Worm (Caenorhabditis elegans) whole organism, dauer: Measurements from ENCODE around the gene Y69H2.3.

Source experiments
- unc-62 ChIP-seq: sonication (generic microtip); optimal IDR thresholded peaks from 2 replicates; lab custom pipeline; 2017; ENCODE audit warnings: missing biosample characterization, missing genetic modification reagents, missing genetic modification characterization

Gene Y69H2.3

DNA sequence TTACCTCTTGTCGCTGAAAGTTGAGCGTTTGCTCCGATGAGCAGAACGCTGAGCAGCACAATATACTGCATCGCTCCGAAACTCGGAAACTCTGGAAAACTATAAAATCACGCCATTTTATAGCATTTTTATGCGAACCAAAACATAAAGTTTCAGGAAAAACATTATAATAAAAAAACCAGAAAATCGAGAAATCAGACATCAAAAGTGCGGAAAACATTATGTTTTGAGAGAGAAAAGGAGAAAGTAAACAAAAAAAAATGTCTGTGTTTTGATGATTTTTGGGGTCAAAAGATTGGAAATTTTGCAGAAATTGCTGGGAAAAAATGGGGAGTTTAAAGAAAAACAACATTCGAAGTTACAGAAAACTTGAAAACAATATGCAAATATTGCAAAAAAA lies at the start of gene Y69H2.3:
Y69H2.3 (minus strand) TSS at position 101 of the 400 bp plus-strand sequence.
- TF ChIP-seq unc-62, result no peak

DNA sequence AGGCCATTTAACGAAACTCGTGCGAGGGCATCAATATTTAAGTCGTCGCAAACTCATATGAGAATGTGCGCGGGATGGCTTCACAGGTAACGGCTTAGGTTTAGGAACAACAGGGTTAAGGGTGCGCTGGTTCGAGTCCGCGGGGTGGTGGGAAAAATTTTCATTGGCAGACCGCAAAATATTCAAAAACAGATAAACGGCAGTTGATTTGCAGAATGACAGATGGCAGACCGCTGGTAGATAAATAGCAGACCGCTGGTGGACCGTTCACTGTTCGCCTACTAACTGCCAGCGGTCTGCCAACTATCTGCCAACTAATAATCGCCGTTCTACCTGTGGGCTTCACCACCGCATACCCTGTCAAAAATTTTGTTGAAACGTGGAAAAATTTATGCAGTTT lies 48.2 kb upstream of the Y69H2.3 start:
- TF ChIP-seq unc-62, result no peak

DNA sequence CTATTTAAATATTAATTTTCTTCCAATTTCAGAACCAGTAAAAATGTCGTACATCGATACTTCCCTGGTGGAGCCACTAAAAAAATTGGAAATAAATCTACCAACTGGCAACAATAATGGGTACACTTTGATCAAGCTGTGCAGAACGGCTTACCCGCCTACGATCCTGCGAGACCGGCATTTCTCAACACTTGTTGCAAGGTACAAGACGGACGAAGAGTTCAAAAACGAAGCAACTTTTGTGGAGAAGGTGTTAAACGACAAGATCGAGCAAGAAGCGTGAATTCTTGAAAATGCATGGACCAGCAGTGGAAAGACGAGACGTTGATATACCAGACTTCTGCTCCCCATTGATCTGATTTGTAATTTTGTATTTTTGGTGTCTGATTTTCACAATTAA lies 47.4 kb upstream of the Y69H2.3 start:
- no peak for TF ChIP-seq unc-62

DNA sequence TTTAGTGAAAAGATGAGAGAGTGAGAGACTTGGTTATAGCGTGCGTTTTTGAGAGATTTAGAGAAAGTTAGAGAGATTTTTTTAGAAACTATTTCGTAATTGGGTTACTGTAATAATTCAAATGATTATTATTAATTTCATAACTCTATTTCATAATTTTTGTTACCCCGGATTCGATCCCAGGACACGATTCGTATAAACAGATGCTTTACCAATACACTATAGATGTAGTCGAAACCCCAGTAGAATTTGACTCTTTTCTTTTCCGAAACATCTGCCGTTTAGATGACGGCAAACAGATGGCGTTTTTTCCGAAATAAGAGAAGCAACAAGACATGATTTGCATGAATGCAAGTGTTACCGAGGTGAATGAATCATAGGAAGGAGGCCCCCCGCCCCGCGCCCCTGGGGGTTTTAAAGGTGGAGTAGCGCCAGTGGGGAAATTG lies 46.1 kb upstream of the Y69H2.3 start:
- no peak for TF ChIP-seq unc-62

DNA sequence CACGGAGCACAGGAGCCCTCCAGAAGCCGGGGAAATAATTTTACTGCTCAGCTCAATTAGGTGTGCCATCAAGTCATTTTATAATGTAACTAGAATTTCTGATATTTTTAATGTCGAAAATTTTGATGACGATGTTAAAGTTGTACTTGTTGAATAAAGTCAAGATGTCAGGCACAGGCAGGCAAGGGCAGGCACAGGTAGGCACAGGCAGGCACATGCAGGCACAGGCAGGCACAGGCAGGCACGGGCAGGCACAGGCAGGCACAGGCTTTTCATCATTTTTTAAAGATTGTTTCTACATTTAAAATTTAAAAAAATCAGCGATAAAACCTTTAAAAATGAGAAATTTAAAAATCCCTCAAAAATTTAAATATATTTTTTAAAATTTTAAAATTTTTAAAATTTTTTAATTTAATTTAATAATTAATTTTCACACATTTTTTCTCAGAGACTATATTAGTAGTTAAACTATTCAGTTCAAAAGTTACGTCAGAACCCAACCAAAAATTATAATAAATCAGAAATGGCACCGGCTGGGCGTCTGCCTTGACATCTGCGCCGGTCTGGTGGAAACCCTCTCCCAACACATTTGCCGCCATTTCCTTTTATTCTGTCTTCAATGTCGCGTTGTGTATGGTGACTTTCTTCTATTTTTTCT lies 45.4 kb upstream of the Y69H2.3 start, which contains the start of gene Y17D7C.6:
Y17D7C.6 (plus strand) TSS at position 608 of the 658 bp plus-strand sequence.
- TF ChIP-seq unc-62, result no peak

DNA sequence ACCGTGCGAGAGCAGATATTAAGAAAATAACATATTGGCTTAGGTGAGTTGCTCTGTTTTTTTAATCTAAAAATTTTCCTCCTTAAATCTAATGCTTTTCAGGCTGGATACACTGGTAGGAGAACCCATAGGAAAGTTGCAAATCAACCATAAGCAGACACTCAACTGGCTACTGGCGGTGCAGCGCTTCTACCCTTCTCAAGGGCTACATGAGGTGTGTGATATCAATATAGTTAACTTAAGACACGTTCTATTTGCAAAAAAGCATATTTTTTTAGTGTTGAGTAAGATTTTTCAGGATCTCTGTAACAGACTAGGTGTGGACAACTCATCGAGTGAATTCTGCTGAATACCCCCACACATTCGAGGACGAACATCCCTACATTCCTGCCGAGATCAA lies 44.1 kb upstream of the Y69H2.3 start:
- TF ChIP-seq unc-62, result no peak

DNA sequence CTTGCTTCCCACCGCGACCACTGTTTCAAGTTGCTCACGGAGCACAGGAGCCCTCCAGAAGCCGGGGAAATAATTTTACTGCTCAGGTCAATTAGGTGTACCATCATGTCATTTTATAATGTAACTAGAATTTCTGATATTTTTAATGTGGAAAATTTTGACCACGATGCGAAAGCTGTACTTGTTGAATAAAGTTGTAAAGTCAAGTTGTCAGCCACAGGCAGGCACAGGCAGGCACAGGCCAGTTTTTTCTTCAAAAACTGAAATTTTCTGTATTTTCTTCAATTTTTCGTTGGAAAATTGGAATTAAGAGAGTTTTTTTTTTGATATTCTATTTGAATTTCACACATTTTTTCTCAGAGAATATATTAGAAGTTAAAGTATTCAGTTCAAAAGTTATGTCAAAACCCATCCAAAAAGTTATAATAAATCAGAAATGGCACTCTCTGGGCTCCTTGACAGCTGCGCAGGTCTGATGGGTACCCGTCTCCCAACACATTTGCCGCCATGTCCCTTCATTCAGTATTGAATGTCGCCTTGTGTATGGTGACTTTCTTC lies 42.2 kb upstream of the Y69H2.3 start, which contains the start of gene Y17D7C.1:
Y17D7C.1 (plus strand) TSS at position 508 of the 558 bp plus-strand sequence.
- TF ChIP-seq unc-62, result no peak

DNA sequence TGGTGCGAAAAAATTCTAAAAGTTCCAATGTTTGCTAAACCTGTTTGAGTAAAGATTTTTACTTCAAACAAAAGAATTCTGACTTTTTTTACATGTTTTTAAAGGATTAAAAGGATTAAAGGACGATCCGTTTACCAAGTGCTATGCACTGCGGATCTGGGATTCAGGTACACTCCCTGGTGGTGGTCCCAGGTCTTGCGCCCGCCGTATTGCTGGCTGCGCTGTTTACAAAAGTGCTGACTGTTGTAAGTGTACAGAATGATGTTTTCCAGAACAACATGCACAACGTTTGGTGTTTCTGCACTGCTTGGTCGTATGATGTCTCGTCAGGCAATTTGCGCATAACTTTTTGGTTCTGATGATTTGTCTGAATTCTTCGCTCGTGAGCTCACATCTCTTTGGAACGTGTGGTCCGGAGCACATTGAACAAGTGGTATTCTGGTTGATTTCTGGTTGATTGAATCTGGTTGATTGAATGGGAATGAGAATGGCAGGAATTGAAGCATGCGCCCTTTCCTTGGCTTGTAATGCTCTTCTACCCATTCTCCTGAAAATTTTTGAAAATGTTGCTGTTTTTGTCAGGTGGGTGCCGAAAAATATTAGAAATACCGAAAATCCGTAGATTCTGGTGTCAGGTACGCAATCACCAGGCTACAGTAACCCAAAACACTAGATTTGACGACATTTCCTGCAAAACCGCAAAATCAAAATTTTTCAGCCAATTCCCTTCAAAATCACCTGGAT lies 41.6 kb upstream of the Y69H2.3 start:
- no peak for TF ChIP-seq unc-62

DNA sequence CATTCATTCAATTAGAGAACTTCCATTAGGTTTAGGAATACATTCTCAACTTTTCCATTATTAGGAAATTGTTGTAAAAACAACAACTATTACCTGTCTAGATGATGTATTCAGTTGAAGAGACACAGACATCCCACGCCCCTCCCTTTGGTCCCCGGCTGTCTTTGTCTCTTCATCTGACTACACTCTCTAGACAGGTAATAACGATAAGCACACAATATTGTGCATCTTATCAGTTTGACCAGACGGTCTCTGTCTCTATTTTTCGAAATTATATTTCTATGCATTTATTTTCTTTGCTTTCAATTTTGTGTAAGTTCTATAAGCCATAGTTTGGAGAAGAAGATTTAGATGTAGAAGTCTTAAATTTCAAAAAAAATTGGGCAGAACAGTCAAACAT lies 37.4 kb upstream of the Y69H2.3 start, which contains the start of gene Y69H2.9:
Y69H2.9 (plus strand) TSS at position 233 of the 400 bp plus-strand sequence.
- no peak for TF ChIP-seq unc-62

DNA sequence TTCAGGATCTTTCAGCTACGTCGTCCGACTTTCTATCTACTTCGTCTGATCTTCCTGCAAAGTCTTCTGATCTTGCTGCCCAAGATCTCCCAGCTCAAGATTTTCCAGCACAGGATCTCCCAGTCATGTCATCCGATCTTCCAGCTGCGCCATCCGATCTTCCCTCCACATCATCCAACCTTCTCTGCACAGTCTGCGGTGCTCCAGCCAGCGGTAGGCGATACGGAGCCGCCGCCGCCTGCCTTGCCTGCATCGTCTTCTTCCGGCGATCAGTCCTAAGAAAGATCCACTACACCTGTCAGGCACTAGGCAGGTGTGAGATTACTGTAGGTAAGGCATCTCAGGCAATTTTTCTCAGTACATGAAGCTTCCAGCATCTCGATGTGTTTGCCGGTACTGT lies 35.4 kb upstream of the Y69H2.3 start, which contains the start of gene nhr-241:
nhr-241 (plus strand) TSS at position 126 of the 400 bp plus-strand sequence.
- TF ChIP-seq unc-62, result no peak

DNA sequence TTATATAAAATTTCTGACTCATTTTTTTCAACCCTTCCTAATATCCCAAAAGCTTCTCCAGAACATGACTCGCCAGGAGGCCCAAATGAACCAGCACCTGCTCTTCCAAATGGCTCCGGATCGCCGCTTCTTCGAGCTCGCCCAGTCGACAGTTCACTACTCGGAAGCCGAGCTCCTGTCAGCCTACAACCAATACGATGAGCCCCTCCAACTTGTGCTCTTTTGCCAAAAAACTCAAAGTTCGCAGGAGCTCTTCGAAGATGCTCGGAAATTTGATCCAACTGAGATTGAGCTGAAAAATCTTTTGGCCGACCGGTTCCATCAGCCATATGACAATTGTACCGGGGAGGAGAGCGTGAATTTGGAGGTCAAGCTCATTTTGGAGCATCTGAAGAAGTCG lies 31.5 kb upstream of the Y69H2.3 start:
- no peak for TF ChIP-seq unc-62

DNA sequence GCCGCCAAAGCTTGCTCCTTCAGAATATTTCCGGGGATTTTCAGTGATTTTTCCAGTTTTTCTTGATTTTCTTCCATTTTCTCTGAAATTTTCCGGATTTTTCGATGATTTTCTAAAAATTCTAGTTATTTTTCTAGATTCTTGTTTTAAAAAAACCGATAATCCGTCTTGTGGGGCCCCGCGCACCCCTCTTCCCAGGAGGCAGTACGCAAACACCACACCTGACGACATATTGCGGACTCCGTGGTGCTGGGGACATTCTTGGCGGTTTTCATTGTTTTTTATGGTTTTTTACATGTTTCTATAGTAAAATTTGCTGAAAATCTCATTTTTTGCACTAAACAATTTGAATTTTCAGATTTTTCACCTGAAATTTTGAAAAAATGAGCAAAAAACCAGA lies 25.8 kb upstream of the Y69H2.3 start, which contains the start of the genes ubc-19 and Y69H2.7:
ubc-19 (minus strand) TSS at position 82 of the 400 bp plus-strand sequence.
Y69H2.7 (plus strand) TSS at position 309 of the 400 bp plus-strand sequence.
- TF ChIP-seq unc-62, result no peak

DNA sequence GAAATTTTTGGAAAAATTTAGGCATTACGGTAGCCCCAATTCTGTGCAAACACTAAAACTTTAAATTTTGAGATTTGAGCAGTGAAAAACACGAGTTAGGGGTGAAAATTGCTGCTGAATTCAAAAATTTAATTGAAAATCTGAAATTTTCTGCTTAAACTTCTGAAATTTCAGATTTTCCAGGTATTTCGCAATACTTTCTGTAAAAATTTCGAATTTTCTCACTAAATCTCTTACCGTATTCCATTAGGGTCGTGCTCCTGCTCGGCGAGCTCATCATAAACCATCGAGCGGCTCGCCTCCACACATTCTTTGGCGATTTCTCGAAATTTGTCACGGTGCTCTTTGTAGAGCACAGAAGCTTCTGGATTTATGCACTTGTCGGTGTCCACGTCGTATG lies 23.4 kb upstream of the Y69H2.3 start:
- TF ChIP-seq unc-62, result no peak

DNA sequence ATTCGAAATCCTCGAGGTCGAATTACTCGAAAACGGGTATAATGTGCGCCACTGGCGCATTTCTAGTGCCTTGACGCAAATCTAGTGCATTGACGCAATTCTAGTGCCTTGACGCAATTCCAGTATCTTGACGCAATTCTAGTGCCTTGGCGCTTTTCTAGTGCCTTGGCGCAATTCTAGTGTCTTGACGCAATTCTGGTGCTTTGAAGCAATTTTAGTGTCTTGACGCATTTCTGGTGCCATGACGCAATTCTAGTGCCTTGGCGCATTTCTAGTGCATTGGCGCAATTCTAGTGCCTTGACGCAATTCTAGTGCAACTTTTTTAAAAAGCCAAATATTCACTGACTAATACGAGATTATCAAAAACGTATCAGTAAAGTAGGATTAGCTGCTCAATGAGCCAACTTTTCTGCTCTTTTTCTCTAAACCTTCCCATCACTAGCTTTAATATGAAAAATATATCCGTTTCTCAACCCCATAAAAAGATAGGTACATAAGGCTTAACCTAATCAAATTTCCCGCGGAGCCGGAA lies 20.6 kb upstream of the Y69H2.3 start, which contains the start of gene Y69H2.17:
Y69H2.17 (plus strand) TSS at position 483 of the 533 bp plus-strand sequence.
- TF ChIP-seq unc-62, result no peak

DNA sequence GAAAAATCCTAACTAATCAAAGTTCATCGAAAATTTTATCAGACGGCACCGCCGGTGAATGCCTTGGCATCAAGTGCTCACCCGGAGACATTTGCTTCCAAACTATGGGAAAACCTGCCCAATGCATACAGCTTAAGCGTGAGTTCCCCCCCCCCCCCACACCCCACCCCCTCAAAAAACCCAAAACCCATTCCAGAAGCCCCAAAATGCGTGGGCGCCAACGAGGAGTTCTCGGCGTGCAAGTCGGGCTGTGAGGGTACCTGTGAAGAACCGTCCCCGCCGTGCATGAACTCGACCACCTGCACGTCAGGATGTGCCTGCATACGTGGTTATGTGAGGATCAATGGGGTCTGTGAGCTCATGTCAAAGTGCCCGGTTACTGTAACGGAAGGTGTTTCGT lies 10.4 kb upstream of the Y69H2.3 start:
- TF ChIP-seq unc-62, result no peak

DNA sequence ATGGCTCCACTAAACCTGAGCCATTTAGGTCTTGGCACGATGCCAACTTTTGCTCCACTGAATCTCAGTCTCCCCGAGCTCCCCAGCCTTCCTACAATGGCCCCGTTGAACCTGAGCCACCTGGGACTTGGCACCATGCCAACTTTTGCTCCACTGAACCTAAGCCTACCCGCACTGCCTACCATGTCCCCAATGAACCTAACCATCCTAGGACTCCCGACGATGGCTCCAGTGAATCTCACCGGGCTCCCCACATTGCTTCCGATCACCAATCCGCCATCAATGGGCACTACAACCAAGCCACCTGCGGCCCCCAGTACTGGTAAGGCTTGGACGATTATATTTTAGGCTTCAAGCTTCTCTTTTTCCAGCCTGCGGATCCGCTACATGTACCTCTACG lies 7.9 kb upstream of the Y69H2.3 start:
- no peak for TF ChIP-seq unc-62

DNA sequence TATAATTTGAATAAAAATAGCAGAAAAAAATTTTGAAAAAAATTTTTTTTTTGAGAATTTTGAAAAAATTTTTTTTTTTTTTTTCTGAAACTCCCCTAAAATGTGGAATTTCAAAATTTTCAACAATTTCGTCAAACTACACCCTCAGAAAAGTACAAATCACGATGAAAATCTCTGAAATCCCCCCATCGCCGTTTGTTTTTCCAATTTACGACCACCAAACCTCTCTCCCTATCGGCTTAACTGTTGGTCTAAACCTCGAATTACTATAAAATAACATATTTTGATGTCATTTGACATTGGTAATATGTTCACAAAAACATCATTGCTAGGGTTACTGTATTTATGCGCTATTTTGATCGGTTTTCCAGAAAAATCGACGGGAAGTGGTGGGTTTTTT lies 6.1 kb upstream of the Y69H2.3 start, which contains the start of gene Y69H2.10:
Y69H2.10 (plus strand) TSS at position 301 of the 400 bp plus-strand sequence.
- TF ChIP-seq unc-62, result no peak
